Worm (Caenorhabditis elegans) whole organism, early embryonic: Measurements from ENCODE around the gene C32D5.8.

Experiments used
- B0310.2 ChIP-seq: sonication (generic microtip); optimal IDR thresholded peaks from 2 replicates; lab custom pipeline; 2016; ENCODE audit warnings: mild to moderate bottlenecking, missing genetic modification characterization, missing compliant biosample characterization
- aly-1 ChIP-seq: sonication (generic microtip); optimal IDR thresholded peaks from 2 replicates; lab custom pipeline; 2016; ENCODE audit warnings: missing genetic modification characterization, missing compliant biosample characterization
- ama-1 ChIP-seq: fragments of 150-350 bp; optimal IDR thresholded peaks from 2 replicates; lab custom pipeline; 2014
- ceh-13 ChIP-seq: fragments of 200-800 bp; sonication (Bioruptor generic); optimal IDR thresholded peaks from 2 replicates; lab custom pipeline; 2018; ENCODE audit warnings: mild to moderate bottlenecking, missing genetic modification characterization, missing compliant biosample characterization
- ceh-36 ChIP-seq: sonication (generic microtip); optimal IDR thresholded peaks from 2 replicates; lab custom pipeline; 2016; ENCODE audit warnings: missing genetic modification characterization, inconsistent platforms, missing compliant biosample characterization
- ets-7 ChIP-seq: sonication (generic microtip); optimal IDR thresholded peaks from 2 replicates; lab custom pipeline; 2016; ENCODE audit warnings: missing genotype, missing genetic modification characterization, missing compliant biosample characterization
- hmbx-1 ChIP-seq: sonication (generic microtip); optimal IDR thresholded peaks from 2 replicates; lab custom pipeline; 2016; ENCODE audit warnings: mild to moderate bottlenecking, missing genetic modification characterization, missing compliant biosample characterization
- hnd-1 ChIP-seq: sonication (generic microtip); optimal IDR thresholded peaks from 2 replicates; lab custom pipeline; 2016; ENCODE audit warnings: missing genetic modification characterization, missing compliant biosample characterization
- scrt-1 ChIP-seq: fragments of 200-800 bp; sonication (Bioruptor generic); IDR thresholded peaks from 2 replicates; pipeline ENCODE4 v1.3.6; 2022; ENCODE audit warnings: missing genetic modification characterization, missing compliant biosample characterization
- sea-1 ChIP-seq: fragments of 200-800 bp; sonication (Bioruptor generic); conservative IDR thresholded peaks from 2 replicates; pipeline ENCODE4 v1.3.6; 2022; ENCODE audit warnings: missing genetic modification characterization, missing compliant biosample characterization
- tbx-11 ChIP-seq: fragments of 200-800 bp; sonication (Bioruptor generic); IDR thresholded peaks from 2 replicates; pipeline ENCODE4 v1.3.6; 2022; ENCODE audit warnings: missing genetic modification characterization, missing compliant biosample characterization
- tbx-37 ChIP-seq: fragments of 200-800 bp; sonication (Bioruptor generic); conservative IDR thresholded peaks from 2 replicates; pipeline ENCODE4 v1.3.6; 2022; ENCODE audit warnings: missing genetic modification reagents, missing genetic modification characterization, missing compliant biosample characterization

DNA sequence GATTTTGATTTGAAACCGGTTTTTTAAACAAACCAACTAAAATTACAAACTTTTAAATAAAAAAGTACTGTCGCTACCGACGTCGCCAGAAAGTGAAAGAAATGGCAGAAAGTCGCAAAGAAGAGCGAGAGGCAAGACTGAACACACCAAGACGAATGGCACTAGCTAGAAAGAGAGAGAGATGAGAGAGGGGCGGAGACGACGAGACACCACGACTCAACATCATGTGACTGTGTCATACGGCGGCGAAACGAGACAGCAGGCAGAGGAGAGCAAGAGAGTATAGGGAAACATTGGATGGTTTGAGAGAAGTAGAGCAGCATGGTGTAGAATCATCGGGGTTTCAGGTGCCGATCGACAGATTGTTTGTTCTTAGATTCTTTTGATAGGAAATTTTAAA, 2.6 kb upstream of the C32D5.8 start:
- TF ChIP-seq ama-1 (lab: Kevin White, UChicago) (no peak), hnd-1 (tag; lab: Kevin White, UChicago) (peak; percentile 6), ceh-36 (tag; lab: Kevin White, UChicago) (peak; percentile 35), hmbx-1 (no peak), B0310.2 (tag; lab: Kevin White, UChicago) (no peak), sea-1 (GFP tag; lab: Robert Waterston, UW) (no peak), ets-7 (tag; lab: Kevin White, UChicago) (no peak), tbx-37 (GFP tag; lab: Robert Waterston, UW) (no peak), scrt-1 (GFP tag; lab: Robert Waterston, UW) (no peak), aly-1 (peak; percentile 9), tbx-11 (GFP tag; lab: Robert Waterston, UW) (no peak), ceh-13 (GFP tag; lab: Kevin White, UChicago) (no peak)
